Fruit fly (Drosophila melanogaster) whole organism, embryonic: ENCODE measurements around the gene CG43273.

Experiments used
- ATbp ChIP-seq: fragments of 200-800 bp; sonication (Bioruptor generic); optimal IDR thresholded peaks from 2 replicates; lab custom pipeline; 2017; ENCODE audit warnings: missing biosample characterization, mild to moderate bottlenecking, missing genetic modification characterization, missing genetic modification reagents
- Ada2b ChIP-seq: fragments of 200-800 bp; sonication (Bioruptor generic); IDR thresholded peaks from 2 replicates; pipeline ENCODE4 v1.3.6; 2022; ENCODE audit warnings: missing biosample characterization, missing genetic modification characterization
- Atf-2 ChIP-seq: fragments of 200-800 bp; sonication (Bioruptor generic); optimal IDR thresholded peaks from 2 replicates; lab custom pipeline; 2016; ENCODE audit warnings: missing biosample characterization, missing genetic modification characterization
- Atf6 ChIP-seq: fragments of 200-800 bp; sonication (Bioruptor generic); IDR thresholded peaks from 2 replicates; pipeline ENCODE4 v1.3.6; 2022; ENCODE audit warnings: missing biosample characterization, missing genetic modification characterization
- BtbVII ChIP-seq: fragments of 200-800 bp; sonication (Bioruptor generic); optimal IDR thresholded peaks from 3 replicates; lab custom pipeline; 2017; ENCODE audit warnings: missing biosample characterization, mild to moderate bottlenecking, missing genetic modification characterization
- CG10654 ChIP-seq: fragments of 200-800 bp; sonication (Bioruptor generic); optimal IDR thresholded peaks from 2 replicates; lab custom pipeline; 2016; ENCODE audit warnings: missing biosample characterization, missing genetic modification characterization
- CG11456 ChIP-seq: fragments of 200-800 bp; sonication (Bioruptor generic); IDR thresholded peaks from 3 replicates; pipeline ENCODE4 v1.3.6; 2022; ENCODE audit warnings: missing biosample characterization, missing genetic modification characterization
- CG11695 ChIP-seq: fragments of 200-800 bp; sonication (Bioruptor generic); IDR thresholded peaks from 3 replicates; pipeline ENCODE4 v1.3.6; 2022; ENCODE audit warnings: missing biosample characterization, missing genetic modification characterization
- CG12071 ChIP-seq: fragments of 200-800 bp; sonication (Bioruptor generic); optimal IDR thresholded peaks from 3 replicates; lab custom pipeline; 2018; ENCODE audit warnings: missing biosample characterization, mild to moderate bottlenecking, missing genetic modification characterization
- CG12219 ChIP-seq: fragments of 200-800 bp; sonication (Bioruptor generic); optimal IDR thresholded peaks from 3 replicates; lab custom pipeline; 2018; ENCODE audit warnings: missing biosample characterization, mild to moderate bottlenecking, missing genetic modification characterization
- CG12391 ChIP-seq: fragments of 200-800 bp; sonication (Bioruptor generic); optimal IDR thresholded peaks from 3 replicates; lab custom pipeline; 2018; ENCODE audit warnings: missing biosample characterization, mild to moderate bottlenecking, missing genetic modification characterization, moderate library complexity
- CG15011 ChIP-seq: fragments of 200-800 bp; sonication (Bioruptor generic); optimal IDR thresholded peaks from 3 replicates; lab custom pipeline; 2018; ENCODE audit warnings: missing biosample characterization, mild to moderate bottlenecking, missing genetic modification characterization
- CG16863 ChIP-seq: fragments of 200-800 bp; sonication (Bioruptor generic); optimal IDR thresholded peaks from 3 replicates; lab custom pipeline; 2016; ENCODE audit warnings: missing biosample characterization, missing genetic modification characterization
- CG18262 ChIP-seq: fragments of 200-800 bp; optimal IDR thresholded peaks from 3 replicates; lab custom pipeline; 2019; ENCODE audit warnings: missing biosample characterization, mild to moderate bottlenecking, missing genetic modification characterization, moderate library complexity
- CG31365 ChIP-seq: fragments of 200-800 bp; sonication (Bioruptor generic); optimal IDR thresholded peaks from 2 replicates; lab custom pipeline; 2018; ENCODE audit warnings: missing biosample characterization, mild to moderate bottlenecking, missing genetic modification characterization
- CG33213 ChIP-seq: fragments of 200-800 bp; sonication (Bioruptor generic); optimal IDR thresholded peaks from 3 replicates; lab custom pipeline; 2016; ENCODE audit warnings: missing biosample characterization, missing genetic modification characterization
- CG4328 ChIP-seq: fragments of 200-800 bp; sonication (Bioruptor generic); optimal IDR thresholded peaks from 3 replicates; lab custom pipeline; 2017; ENCODE audit warnings: missing biosample characterization, missing genetic modification reagents, missing genetic modification characterization
- CG4730 ChIP-seq: fragments of 200-800 bp; sonication (Bioruptor generic); IDR thresholded peaks from 2 replicates; pipeline ENCODE4 v1.3.6; 2022; ENCODE audit warnings: missing biosample characterization, missing genetic modification characterization
- CG6175 ChIP-seq: fragments of 200-800 bp; sonication (Bioruptor generic); IDR thresholded peaks from 3 replicates; pipeline ENCODE4 v1.3.6; 2022; ENCODE audit warnings: missing biosample characterization, missing genetic modification characterization
- CG6791 ChIP-seq: fragments of 200-800 bp; sonication (Bioruptor generic); IDR thresholded peaks from 3 replicates; pipeline ENCODE4 v1.3.6; 2022; ENCODE audit warnings: missing biosample characterization, missing genetic modification characterization; ENCODE audit not compliant: partially characterized antibody
- CG6813 ChIP-seq: fragments of 200-800 bp; sonication (Bioruptor generic); optimal IDR thresholded peaks from 2 replicates; lab custom pipeline; 2017; ENCODE audit warnings: missing biosample characterization, missing genetic modification characterization, mild to moderate bottlenecking, moderate library complexity, missing genetic modification reagents
- CG7372 ChIP-seq: fragments of 200-800 bp; sonication (Bioruptor generic); IDR thresholded peaks from 2 replicates; pipeline ENCODE4 v1.3.6; 2022; ENCODE audit warnings: missing biosample characterization, missing genetic modification characterization
- CG7556 ChIP-seq: fragments of 200-800 bp; sonication (Bioruptor generic); optimal IDR thresholded peaks from 2 replicates; lab custom pipeline; 2017; ENCODE audit warnings: missing biosample characterization, mild to moderate bottlenecking, missing genetic modification characterization
- CG8924 ChIP-seq: fragments of 200-800 bp; optimal IDR thresholded peaks from 3 replicates; lab custom pipeline; 2019; ENCODE audit warnings: missing biosample characterization, mild to moderate bottlenecking, missing genetic modification characterization, moderate library complexity
- Dref ChIP-seq: fragments of 200-800 bp; sonication (Bioruptor generic); IDR thresholded peaks from 2 replicates; pipeline ENCODE4 v1.3.6; 2022; ENCODE audit warnings: missing biosample characterization, missing genetic modification characterization
- Eip74EF ChIP-seq, 2 experiments: fragments of 200-800 bp in 1 of 2; fragments of >200 bp in 1 of 2; sonication (Bioruptor generic) in 1 of 2; optimal IDR thresholded peaks; 2 replicates each; lab custom pipeline; 2017 to 2019; ENCODE audit warnings: missing biosample characterization in 2 of 2, missing genetic modification characterization in 2 of 2, mild to moderate bottlenecking in 1 of 2, moderate library complexity in 1 of 2
- Ets65A ChIP-seq: fragments of 200-800 bp; sonication (Bioruptor generic); peaks from one replicate; lab custom pipeline; 2016; ENCODE audit warnings: missing biosample characterization, missing genetic modification characterization
- H15 ChIP-seq: fragments of 200-800 bp; sonication (Bioruptor generic); IDR thresholded peaks from 3 replicates; pipeline ENCODE4 v1.3.6; 2022; ENCODE audit warnings: missing biosample characterization, missing genetic modification characterization
- Hr39 ChIP-seq: fragments of >200 bp; optimal IDR thresholded peaks from 2 replicates; lab custom pipeline; 2017
- Myb ChIP-seq: fragments of 200-800 bp; sonication (Bioruptor generic); optimal IDR thresholded peaks from 2 replicates; lab custom pipeline; 2016; ENCODE audit warnings: missing biosample characterization, missing genetic modification characterization
- Opbp ChIP-seq: fragments of 200-800 bp; sonication (Bioruptor generic); IDR thresholded peaks from 3 replicates; pipeline ENCODE4 v1.3.6; 2022; ENCODE audit warnings: missing biosample characterization, missing genetic modification characterization; ENCODE audit not compliant: partially characterized antibody
- Optix ChIP-seq: fragments of 200-800 bp; sonication (Bioruptor generic); IDR thresholded peaks from 3 replicates; pipeline ENCODE4 v1.3.6; 2022; ENCODE audit warnings: missing biosample characterization, missing genetic modification characterization
- PHDP ChIP-seq: fragments of 200-800 bp; sonication (Bioruptor generic); optimal IDR thresholded peaks from 3 replicates; lab custom pipeline; 2018; ENCODE audit warnings: missing biosample characterization, mild to moderate bottlenecking, missing genetic modification characterization, moderate library complexity
- YL-1 ChIP-seq: fragments of 200-800 bp; sonication (Bioruptor generic); optimal IDR thresholded peaks from 3 replicates; lab custom pipeline; 2017; ENCODE audit warnings: missing biosample characterization, mild to moderate bottlenecking, missing genetic modification characterization
- bigmax ChIP-seq: fragments of 200-800 bp; sonication (Bioruptor generic); optimal IDR thresholded peaks from 2 replicates; lab custom pipeline; 2018; ENCODE audit warnings: missing biosample characterization, mild to moderate bottlenecking, missing genetic modification characterization
- caup ChIP-seq: fragments of 200-800 bp; sonication (Bioruptor generic); optimal IDR thresholded peaks from 3 replicates; lab custom pipeline; 2017; ENCODE audit warnings: missing biosample characterization, mild to moderate bottlenecking, missing genetic modification characterization, moderate library complexity; ENCODE audit not compliant: severe bottlenecking
- corto ChIP-seq: fragments of 200-800 bp; sonication (Bioruptor generic); optimal IDR thresholded peaks from 2 replicates; lab custom pipeline; 2016; ENCODE audit warnings: missing biosample characterization, mild to moderate bottlenecking, missing genetic modification characterization, moderate library complexity
- cwo ChIP-seq: fragments of 200-800 bp; sonication (Bioruptor generic); optimal IDR thresholded peaks from 3 replicates; lab custom pipeline; 2017; ENCODE audit warnings: missing biosample characterization, missing genetic modification characterization, mild to moderate bottlenecking, moderate library complexity, missing genetic modification reagents
- ewg ChIP-seq: fragments of 200-800 bp; sonication (Bioruptor generic); optimal IDR thresholded peaks from 3 replicates; lab custom pipeline; 2017; ENCODE audit warnings: mild to moderate bottlenecking, missing biosample characterization, missing genetic modification reagents, missing genetic modification characterization
- ham ChIP-seq: fragments of 200-800 bp; sonication (Bioruptor generic); IDR thresholded peaks from 2 replicates; pipeline ENCODE4 v1.3.6; 2022; ENCODE audit warnings: missing biosample characterization, missing genetic modification characterization
- hbn ChIP-seq: fragments of 200-800 bp; sonication (Bioruptor generic); IDR thresholded peaks from 2 replicates; pipeline ENCODE4 v1.3.6; 2022; ENCODE audit warnings: missing biosample characterization, missing genetic modification characterization; ENCODE audit not compliant: partially characterized antibody
- hth ChIP-seq: fragments of >200 bp; optimal IDR thresholded peaks from 2 replicates; lab custom pipeline; 2017; ENCODE audit warnings: inconsistent platforms
- jigr1 ChIP-seq: fragments of 200-800 bp; sonication (Bioruptor generic); IDR thresholded peaks from 3 replicates; pipeline ENCODE4 v1.3.6; 2022; ENCODE audit warnings: missing biosample characterization, missing genetic modification characterization
- nmo ChIP-seq: fragments of 200-800 bp; sonication (Bioruptor generic); optimal IDR thresholded peaks from 2 replicates; lab custom pipeline; 2018; ENCODE audit warnings: missing biosample characterization, mild to moderate bottlenecking, missing genetic modification characterization, moderate library complexity
- peb ChIP-seq: fragments of 200-800 bp; sonication (Bioruptor generic); IDR thresholded peaks from 2 replicates; pipeline ENCODE4 v1.3.6; 2022; ENCODE audit warnings: missing biosample characterization, missing genetic modification characterization
- ranshi ChIP-seq: fragments of 200-800 bp; sonication (Bioruptor generic); IDR thresholded peaks from 2 replicates; pipeline ENCODE4 v1.3.6; 2022; ENCODE audit warnings: missing biosample characterization, missing genetic modification characterization
- ro ChIP-seq: fragments of 200-800 bp; sonication (Bioruptor generic); IDR thresholded peaks from 2 replicates; pipeline ENCODE4 v1.3.6; 2022; ENCODE audit warnings: missing biosample characterization, missing genetic modification characterization
- scrt ChIP-seq: fragments of 200-800 bp; sonication (Bioruptor generic); optimal IDR thresholded peaks from 2 replicates; lab custom pipeline; 2018; ENCODE audit warnings: missing biosample characterization, mild to moderate bottlenecking, missing genetic modification characterization, moderate library complexity
- sens ChIP-seq: fragments of 200-800 bp; sonication (Bioruptor generic); peaks from one replicate; lab custom pipeline; 2016; ENCODE audit warnings: missing biosample characterization, missing genetic modification characterization
- sima ChIP-seq: fragments of 200-800 bp; sonication (Bioruptor generic); optimal IDR thresholded peaks from 2 replicates; lab custom pipeline; 2016; ENCODE audit warnings: missing biosample characterization, missing genetic modification characterization
- zen ChIP-seq: fragments of 200-800 bp; sonication (Bioruptor generic); optimal IDR thresholded peaks from 3 replicates; lab custom pipeline; 2018; ENCODE audit warnings: missing biosample characterization, mild to moderate bottlenecking, missing genetic modification characterization, moderate library complexity

Gene CG43273

DNA sequence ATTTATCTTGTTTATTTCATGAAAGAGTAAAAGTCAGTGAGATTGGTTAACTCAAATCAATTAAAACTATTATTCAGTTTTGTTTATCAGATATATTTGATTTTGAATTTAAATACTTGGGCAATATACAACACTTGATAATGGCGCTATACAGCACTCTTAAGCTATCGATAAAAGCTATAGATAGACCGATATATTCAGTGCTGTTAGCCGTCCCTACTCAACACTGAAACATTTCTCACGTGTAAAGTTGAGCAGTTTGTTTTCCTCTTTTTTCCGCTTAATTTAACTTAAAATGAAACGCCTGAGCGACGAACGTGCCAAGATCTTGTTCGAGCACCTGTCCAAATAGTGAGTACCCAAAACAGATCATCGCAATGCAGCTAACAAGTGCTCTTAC, 20.3 kb downstream of the CG43273 start, which contains the start of gene CG7006 (continued):
- no peak for TF ChIP-seq Ada2b (GFP tag; lab: Robert Waterston, UW)
- TF ChIP-seq hth (lab: Kevin White, UChicago) = no peak
- peak; percentile 70 for TF ChIP-seq cwo
- no peak for TF ChIP-seq CG12219 (GFP tag; lab: Kevin White, UChicago)
- TF ChIP-seq CG6175 (GFP tag; lab: Robert Waterston, UW) = peak; percentile 44; the same call in 1 of the 3 replicates
- TF ChIP-seq bigmax (GFP tag; lab: Kevin White, UChicago) = no peak
- no peak for TF ChIP-seq BtbVII (GFP tag; lab: Kevin White, UChicago)
- no peak for TF ChIP-seq Hr39 (lab: Kevin White, UChicago)
- no peak for TF ChIP-seq CG31365 (tag; lab: Kevin White, UChicago)
- TF ChIP-seq CG4328 (GFP tag; lab: Kevin White, UChicago) = peak; percentile 46
- TF ChIP-seq corto (GFP tag; lab: Kevin White, UChicago) = no peak
- no peak for TF ChIP-seq ham
- peak; percentile 30 for TF ChIP-seq CG15011 (GFP tag; lab: Kevin White, UChicago)
- TF ChIP-seq peb = peak; percentile 11; the same call in 1 of the 2 replicates
- 0 out of 2 replicates have a peak, but pooled peaks have one; percentile 33 for TF ChIP-seq CG4730 (GFP tag; lab: Robert Waterston, UW)
- TF ChIP-seq CG6813 (GFP tag; lab: Kevin White, UChicago) = no peak
- peak; percentile 76 for TF ChIP-seq CG10654 (GFP tag; lab: Kevin White, UChicago)
- peak; percentile 49; the same call in 1 of the 2 replicates for TF ChIP-seq CG7372 (GFP tag; lab: Robert Waterston, UW)
- TF ChIP-seq nmo (GFP tag; lab: Kevin White, UChicago) = peak; percentile 59
- TF ChIP-seq hbn (GFP tag; lab: Robert Waterston, UW) = peak; percentile 77
- TF ChIP-seq CG11456 (GFP tag; lab: Robert Waterston, UW) = peak; percentile 85
- peak; percentile 37 for TF ChIP-seq zen
- TF ChIP-seq Atf6 = peak; percentile 52
- no peak for TF ChIP-seq sima (GFP tag; lab: Kevin White, UChicago)
- no peak for TF ChIP-seq CG12071 (GFP tag; lab: Kevin White, UChicago)
- no peak; the same call in 1 of the 2 replicates for TF ChIP-seq ro
- peak; percentile 77 for TF ChIP-seq CG33213 (GFP tag; lab: Kevin White, UChicago)
- peak; percentile 87 for TF ChIP-seq Opbp (GFP tag; lab: Robert Waterston, UW)
- peak; percentile 15 for TF ChIP-seq ewg (GFP tag; lab: Kevin White, UChicago)
- TF ChIP-seq Eip74EF (GFP tag; optimal IDR thresholded peaks at IDR 0.05; lab: Kevin White, UChicago) = no peak
- peak; percentile 45 for TF ChIP-seq YL-1 (GFP tag; lab: Kevin White, UChicago)
- peak; percentile 87 for TF ChIP-seq sens
- TF ChIP-seq CG7556 = peak; percentile 52
- TF ChIP-seq CG18262 (tag; lab: Kevin White, UChicago) = no peak
- TF ChIP-seq Optix (GFP tag; lab: Robert Waterston, UW) = no peak
- peak; percentile 95 for TF ChIP-seq Myb (GFP tag; lab: Kevin White, UChicago)
- TF ChIP-seq CG11695 (GFP tag; lab: Robert Waterston, UW) = no peak
- peak; percentile 71 for TF ChIP-seq ranshi (GFP tag; lab: Robert Waterston, UW)
- TF ChIP-seq PHDP (tag; lab: Kevin White, UChicago) = no peak
- peak; percentile 99 for TF ChIP-seq Ets65A (GFP tag; lab: Kevin White, UChicago)
- TF ChIP-seq scrt = no peak
- peak; percentile 80 for TF ChIP-seq caup (GFP tag; lab: Kevin White, UChicago)
- TF ChIP-seq ATbp (GFP tag; lab: Kevin White, UChicago) = no peak
- TF ChIP-seq CG16863 = peak; percentile 43
- TF ChIP-seq CG6791 (GFP tag; lab: Robert Waterston, UW) = peak; percentile 88
- TF ChIP-seq jigr1 (GFP tag; lab: Robert Waterston, UW) = no peak
- TF ChIP-seq H15 = peak; percentile 50; the same call in 1 of the 3 replicates
- peak; percentile 55 for TF ChIP-seq CG12391 (tag; lab: Kevin White, UChicago)
- peak; percentile 91 for TF ChIP-seq Dref
- TF ChIP-seq CG8924 (tag; lab: Kevin White, UChicago) = no peak
- peak; percentile 58 for TF ChIP-seq Atf-2 (GFP tag; lab: Kevin White, UChicago)
